Fruit fly (Drosophila melanogaster): ENCODE results near the gene Herc4.

- TF ChIP-seq Sox14 (GFP tag; optimal IDR thresholded peaks at IDR 0.05) (no peak), CG6854 (GFP tag; optimal IDR thresholded peaks at IDR 0.05) (no peak), CG10669 (GFP tag; optimal IDR thresholded peaks at IDR 0.05) (no peak), achi (GFP tag; optimal IDR thresholded peaks at IDR 0.05) (no peak), Lpt (GFP tag; optimal IDR thresholded peaks at IDR 0.05) (no peak), Blimp-1 (GFP tag; optimal IDR thresholded peaks at IDR 0.05) (no peak), CG31627 (GFP tag; optimal IDR thresholded peaks at IDR 0.05) (no peak), svp (GFP tag) (peak; percentile 68), CG15336 (GFP tag; IDR thresholded peaks at IDR 0.05) (no peak), Sox15 (GFP tag; optimal IDR thresholded peaks at IDR 0.05) (no peak), Gug (GFP tag; IDR thresholded peaks at IDR 0.05) (no peak), CG1621 (tag; optimal IDR thresholded peaks at IDR 0.05) (no peak), CG9139 (GFP tag; optimal IDR thresholded peaks at IDR 0.05) (no peak), eg (GFP tag; IDR thresholded peaks at IDR 0.05) (no peak)
Observed at dm6 chr3L:1277937-1278336, 35.6 kb upstream of the Herc4 start.
